Worm (Caenorhabditis elegans) whole organism, L4 larva: Measurements from ENCODE around the gene rpn-1.
A peak's percentile ranks its signal among the peaks of the same experiment; 100 is the strongest.

Source experiments
- F26F4.8 ChIP-seq: fragments of 200-800 bp; sonication (Bioruptor generic); conservative IDR thresholded peaks from 2 replicates; pipeline ENCODE4 v1.3.6; 2022; ENCODE audit warnings: missing genetic modification characterization, missing compliant biosample characterization
- F37D6.2 ChIP-seq: sonication (generic microtip); optimal IDR thresholded peaks from 2 replicates; lab custom pipeline; 2016; ENCODE audit warnings: mild to moderate bottlenecking, missing genetic modification characterization, missing compliant biosample characterization
- F44E2.7 ChIP-seq: fragments of 200-800 bp; sonication (Bioruptor generic); IDR thresholded peaks from 2 replicates; pipeline ENCODE4 v2.1.2; 2022; ENCODE audit warnings: missing genetic modification characterization, missing compliant biosample characterization
- T26A8.4 ChIP-seq: fragments of 200-800 bp; sonication (Bioruptor generic); IDR thresholded peaks from 2 replicates; pipeline ENCODE4 v1.3.6; 2022; ENCODE audit warnings: missing genetic modification characterization, missing compliant biosample characterization
- Y48G9A.11 ChIP-seq: fragments of 200-800 bp; sonication (Bioruptor generic); IDR thresholded peaks from 2 replicates; pipeline ENCODE4 v1.3.6; 2022; ENCODE audit warnings: missing genetic modification reagents, missing genetic modification characterization, missing compliant biosample characterization
- ZK337.2 ChIP-seq: fragments of 200-800 bp; sonication (Bioruptor generic); IDR thresholded peaks from 2 replicates; pipeline ENCODE4 v1.3.6; 2022; ENCODE audit warnings: missing genetic modification reagents, missing genetic modification characterization, missing compliant biosample characterization
- ZK546.5 ChIP-seq, 2 experiments: sonication (generic microtip); optimal IDR thresholded peaks; 2 replicates each; lab custom pipeline; 2017; ENCODE audit warnings: missing biosample characterization in 2 of 2, missing genetic modification characterization in 2 of 2
- aly-2 ChIP-seq: sonication (generic microtip); optimal IDR thresholded peaks from 2 replicates; lab custom pipeline; 2018; ENCODE audit warnings: missing biosample characterization, missing genetic modification characterization
- ceh-20 ChIP-seq: fragments of 200-800 bp; sonication (Bioruptor generic); IDR thresholded peaks from 2 replicates; pipeline ENCODE4 v1.3.6; 2022; ENCODE audit warnings: missing genetic modification reagents, missing genetic modification characterization, missing compliant biosample characterization
- ceh-28 ChIP-seq: fragments of 150-350 bp; optimal IDR thresholded peaks from 2 replicates; lab custom pipeline; 2014; ENCODE audit warnings: missing biosample characterization, missing genetic modification reagents, missing genetic modification characterization
- ceh-62 ChIP-seq: sonication (generic microtip); optimal IDR thresholded peaks from 2 replicates; lab custom pipeline; 2017; ENCODE audit warnings: missing biosample characterization, missing genetic modification characterization
- cey-2 ChIP-seq: sonication (generic microtip); optimal IDR thresholded peaks from 3 replicates; lab custom pipeline; 2017; ENCODE audit warnings: missing genetic modification characterization, mild to moderate bottlenecking, missing compliant biosample characterization, antibody characterized with exemption, borderline replicate concordance; ENCODE audit not compliant: insufficient read depth
- ctbp-1 ChIP-seq: fragments of 200-800 bp; sonication (Bioruptor generic); IDR thresholded peaks from 2 replicates; pipeline ENCODE4 v1.3.6; 2022; ENCODE audit warnings: missing genetic modification reagents, missing genetic modification characterization, missing compliant biosample characterization
- daf-12 ChIP-seq: fragments of 150-350 bp; optimal IDR thresholded peaks from 2 replicates; lab custom pipeline; 2014; ENCODE audit warnings: missing biosample characterization, missing genetic modification reagents, missing genetic modification characterization
- daf-16 ChIP-seq, 3 experiments: sonication (generic microtip); optimal IDR thresholded peaks; 2 replicates each; lab custom pipeline; 2016 to 2017; ENCODE audit warnings: missing genetic modification characterization in 3 of 3, missing genetic modification reagents in 3 of 3, mild to moderate bottlenecking in 2 of 3, missing compliant biosample characterization in 2 of 3, missing biosample characterization in 1 of 3, moderate library complexity in 1 of 3
- daf-8 ChIP-seq: fragments of 200-800 bp; sonication (Bioruptor generic); IDR thresholded peaks from 2 replicates; pipeline ENCODE4 v1.3.6; 2022; ENCODE audit warnings: missing genetic modification characterization, missing compliant biosample characterization
- dmd-8 ChIP-seq: fragments of 200-800 bp; sonication (Bioruptor generic); IDR thresholded peaks from 2 replicates; pipeline ENCODE4 v1.3.6; 2022; ENCODE audit warnings: missing genetic modification characterization, missing compliant biosample characterization
- duxl-1 ChIP-seq: sonication (generic microtip); optimal IDR thresholded peaks from 2 replicates; lab custom pipeline; 2016; ENCODE audit warnings: mild to moderate bottlenecking, missing genetic modification characterization, moderate library complexity, missing compliant biosample characterization; ENCODE audit not compliant: poor library complexity
- dve-1 ChIP-seq: sonication (generic microtip); optimal IDR thresholded peaks from 2 replicates; lab custom pipeline; 2017; ENCODE audit warnings: antibody characterized with exemption, mild to moderate bottlenecking, missing genetic modification characterization, missing compliant biosample characterization; ENCODE audit not compliant: insufficient read depth
- fkh-10 ChIP-seq: fragments of 150-350 bp; optimal IDR thresholded peaks from 2 replicates; lab custom pipeline; 2014; ENCODE audit warnings: missing biosample characterization, missing genetic modification reagents, missing genetic modification characterization
- hif-1 ChIP-seq, 2 experiments: sonication (generic microtip); optimal IDR thresholded peaks; 2 replicates each; lab custom pipeline; 2016 to 2017; ENCODE audit warnings: missing compliant biosample characterization in 2 of 2, missing genetic modification characterization in 2 of 2, missing genetic modification reagents in 2 of 2, missing genotype in 2 of 2, mild to moderate bottlenecking in 1 of 2
- hlh-11 ChIP-seq: fragments of 200-800 bp; sonication (Bioruptor generic); optimal IDR thresholded peaks from 2 replicates; lab custom pipeline; 2018; ENCODE audit warnings: mild to moderate bottlenecking, missing genetic modification characterization, missing compliant biosample characterization
- hmg-1.1 ChIP-seq: fragments of 200-800 bp; sonication (Bioruptor generic); IDR thresholded peaks from 2 replicates; pipeline ENCODE4 v1.3.6; 2022; ENCODE audit warnings: missing genetic modification reagents, missing genetic modification characterization, missing compliant biosample characterization
- lin-15B ChIP-seq: fragments of 150-350 bp; sonication (generic microtip); optimal IDR thresholded peaks from 3 replicates; lab custom pipeline; 2014; ENCODE audit warnings: missing biosample characterization, missing genetic modification characterization
- lir-3 ChIP-seq: sonication (generic microtip); optimal IDR thresholded peaks from 2 replicates; lab custom pipeline; 2016; ENCODE audit warnings: mild to moderate bottlenecking, missing genetic modification characterization, missing compliant biosample characterization
- lsy-2 ChIP-seq, 2 experiments: fragments of 150-350 bp in 1 of 2; sonication (generic microtip) in 1 of 2; optimal IDR thresholded peaks; 2 replicates each; lab custom pipeline; 2014 to 2017; ENCODE audit warnings: missing biosample characterization in 2 of 2, missing genetic modification characterization in 2 of 2
- mdt-29 ChIP-seq: fragments of 200-800 bp; sonication (Bioruptor generic); IDR thresholded peaks from 2 replicates; pipeline ENCODE4 v1.3.6; 2022; ENCODE audit warnings: missing genetic modification reagents, missing genetic modification characterization, missing compliant biosample characterization
- mep-1 ChIP-seq: fragments of 150-350 bp; sonication (generic microtip); optimal IDR thresholded peaks from 3 replicates; lab custom pipeline; 2014; ENCODE audit warnings: missing biosample characterization, missing genetic modification characterization
- mxl-2 ChIP-seq: fragments of 200-800 bp; sonication (Bioruptor generic); conservative IDR thresholded peaks from 2 replicates; pipeline ENCODE4 v1.3.6; 2022; ENCODE audit warnings: missing genetic modification reagents, missing genetic modification characterization, missing compliant biosample characterization
- nhr-10 ChIP-seq: fragments of 150-350 bp; optimal IDR thresholded peaks from 2 replicates; lab custom pipeline; 2014; ENCODE audit warnings: missing biosample characterization, missing genetic modification characterization
- nhr-102 ChIP-seq: sonication (generic microtip); optimal IDR thresholded peaks from 2 replicates; lab custom pipeline; 2016; ENCODE audit warnings: mild to moderate bottlenecking, missing genetic modification characterization, moderate library complexity, missing compliant biosample characterization
- nhr-11 ChIP-seq: fragments of 150-350 bp; optimal IDR thresholded peaks from 2 replicates; lab custom pipeline; 2014; ENCODE audit warnings: missing biosample characterization, missing genetic modification characterization
- nhr-111 ChIP-seq: fragments of 200-800 bp; sonication (Bioruptor generic); optimal IDR thresholded peaks from 2 replicates; lab custom pipeline; 2018; ENCODE audit warnings: mild to moderate bottlenecking, missing genetic modification characterization, missing compliant biosample characterization
- nhr-42 ChIP-seq: fragments of 200-800 bp; sonication (Bioruptor generic); IDR thresholded peaks from 2 replicates; pipeline ENCODE4 v1.3.6; 2022; ENCODE audit warnings: missing genetic modification characterization, missing compliant biosample characterization
- nhr-48 ChIP-seq: sonication (generic microtip); optimal IDR thresholded peaks from 2 replicates; lab custom pipeline; 2016; ENCODE audit warnings: mild to moderate bottlenecking, missing genetic modification characterization, missing compliant biosample characterization
- nhr-77 ChIP-seq: fragments of 150-350 bp; optimal IDR thresholded peaks from 2 replicates; lab custom pipeline; 2014; ENCODE audit warnings: missing biosample characterization, missing genetic modification characterization
- pha-4 ChIP-seq, 2 experiments: fragments of 150-350 bp in 1 of 2; fragments of 200-800 bp in 1 of 2; sonication (Bioruptor generic) in 1 of 2; IDR thresholded peaks in 1 of 2; optimal IDR thresholded peaks in 1 of 2; 2 replicates each; pipeline versions ENCODE4 v1.3.6 to Lab custom; 2014 to 2022; ENCODE audit warnings: missing genetic modification characterization in 2 of 2, missing genetic modification reagents in 2 of 2, missing biosample characterization in 1 of 2, missing compliant biosample characterization in 1 of 2
- rbr-2 ChIP-seq: sonication (generic microtip); optimal IDR thresholded peaks from 2 replicates; lab custom pipeline; 2016; ENCODE audit warnings: missing genotype, missing genetic modification characterization, missing compliant biosample characterization
- saeg-2 ChIP-seq: fragments of 200-800 bp; sonication (Bioruptor generic); IDR thresholded peaks from 2 replicates; pipeline ENCODE4 v1.3.6; 2022; ENCODE audit warnings: missing genetic modification reagents, missing genetic modification characterization, missing compliant biosample characterization
- sdz-12 ChIP-seq: fragments of 200-800 bp; sonication (Bioruptor generic); optimal IDR thresholded peaks from 2 replicates; lab custom pipeline; 2018; ENCODE audit warnings: mild to moderate bottlenecking, missing genetic modification characterization, missing compliant biosample characterization
- set-16 ChIP-seq: fragments of 200-800 bp; sonication (Bioruptor generic); IDR thresholded peaks from 2 replicates; pipeline ENCODE4 v1.3.6; 2022; ENCODE audit warnings: missing genetic modification reagents, missing genetic modification characterization, missing compliant biosample characterization
- snpc-1.2 ChIP-seq: fragments of 200-800 bp; sonication (Bioruptor generic); IDR thresholded peaks from 2 replicates; pipeline ENCODE4 v1.3.6; 2022; ENCODE audit warnings: missing genetic modification reagents, missing genetic modification characterization, missing compliant biosample characterization
- spr-1 ChIP-seq: sonication (generic microtip); optimal IDR thresholded peaks from 2 replicates; lab custom pipeline; 2016; ENCODE audit warnings: mild to moderate bottlenecking, missing genetic modification characterization, missing compliant biosample characterization
- spr-3 ChIP-seq: fragments of 200-800 bp; sonication (Bioruptor generic); optimal IDR thresholded peaks from 2 replicates; lab custom pipeline; 2018; ENCODE audit warnings: mild to moderate bottlenecking, missing genetic modification characterization, missing compliant biosample characterization
- unc-62 ChIP-seq, 3 experiments: fragments of 150-350 bp in 1 of 3; sonication (generic microtip); optimal IDR thresholded peaks in 2 of 3; peaks in 1 of 3; 1 replicate in 1 of 3; 2 replicates in 2 of 3; lab custom pipeline; 2014 to 2017; ENCODE audit warnings: missing biosample characterization in 3 of 3, missing genetic modification characterization in 3 of 3, missing genetic modification reagents in 3 of 3, missing genotype in 1 of 3
- zag-1 ChIP-seq: fragments of 150-350 bp; optimal IDR thresholded peaks from 2 replicates; lab custom pipeline; 2014; ENCODE audit warnings: missing biosample characterization, missing genetic modification characterization
- zfp-2 ChIP-seq: sonication (generic microtip); optimal IDR thresholded peaks from 2 replicates; lab custom pipeline; 2016; ENCODE audit warnings: mild to moderate bottlenecking, missing genetic modification characterization, missing compliant biosample characterization
- zip-2 ChIP-seq: fragments of 150-350 bp; optimal IDR thresholded peaks from 2 replicates; lab custom pipeline; 2014; ENCODE audit warnings: missing biosample characterization, missing genetic modification characterization
- ztf-7 ChIP-seq: fragments of 150-350 bp; optimal IDR thresholded peaks from 2 replicates; lab custom pipeline; 2014; ENCODE audit warnings: missing biosample characterization, missing genetic modification characterization

The rpn-1 gene

ce11 chrIV:6881183-6881582 lies 28.5 kb downstream of the rpn-1 start (continued):
- TF ChIP-seq nhr-111 (no peak), ceh-28 (tag; lab: Kevin White, UChicago) (no peak), nhr-11 (tag; lab: Kevin White, UChicago) (peak; percentile 55), nhr-42 (GFP tag; lab: Robert Waterston, UW) (no peak), spr-3 (GFP tag; lab: Kevin White, UChicago) (no peak), F26F4.8 (GFP tag; lab: Robert Waterston, UW) (no peak), mep-1 (tag; lab: Kevin White, UChicago) (peak; percentile 69), ceh-20 (GFP tag; lab: Robert Waterston, UW) (0 out of 2 replicates have a peak, but pooled peaks have one; percentile 63), daf-16 (GFP tag; optimal IDR thresholded peaks at IDR 0.05; lab: Kevin White, UChicago) (peak in 1 of 2 experiments; percentile 54), daf-16 (tag; optimal IDR thresholded peaks at IDR 0.05; lab: Kevin White, UChicago) (no peak), lir-3 (no peak), set-16 (GFP tag; lab: Robert Waterston, UW) (no peak), ceh-62 (tag; lab: Kevin White, UChicago) (no peak), hmg-1.1 (GFP tag; lab: Robert Waterston, UW) (peak; percentile 48; the same call in 1 of the 2 replicates), mxl-2 (GFP tag; lab: Robert Waterston, UW) (peak; percentile 85), nhr-10 (tag; lab: Kevin White, UChicago) (no peak), nhr-102 (tag; lab: Kevin White, UChicago) (no peak), daf-12 (tag; lab: Kevin White, UChicago) (no peak), pha-4 (GFP tag; IDR thresholded peaks at IDR 0.05; lab: Robert Waterston, UW) (peak; percentile 7; the same call in 1 of the 2 replicates), pha-4 (tag; optimal IDR thresholded peaks at IDR 0.05; lab: Kevin White, UChicago) (peak; percentile 38), nhr-48 (tag; lab: Kevin White, UChicago) (peak; percentile 98), cey-2 (tag; lab: Kevin White, UChicago) (no peak), dmd-8 (GFP tag; lab: Robert Waterston, UW) (no peak), fkh-10 (GFP tag; lab: Kevin White, UChicago) (peak; percentile 14), T26A8.4 (no peak), Y48G9A.11 (no peak), ctbp-1 (peak; percentile 36; the same call in 1 of the 2 replicates), aly-2 (no peak), snpc-1.2 (GFP tag; lab: Robert Waterston, UW) (no peak), daf-8 (no peak), ztf-7 (tag; lab: Kevin White, UChicago) (no peak), rbr-2 (tag; lab: Kevin White, UChicago) (peak; percentile 66), lsy-2 (tag; optimal IDR thresholded peaks at IDR 0.05; lab: Kevin White, UChicago) (peak; percentile 49 to 73), spr-1 (tag; lab: Kevin White, UChicago) (no peak), F44E2.7 (GFP tag; lab: Robert Waterston, UW) (no peak), ZK337.2 (GFP tag; lab: Robert Waterston, UW) (no peak), zip-2 (no peak), zag-1 (tag; lab: Kevin White, UChicago) (no peak), nhr-77 (tag; lab: Kevin White, UChicago) (no peak), saeg-2 (GFP tag; lab: Robert Waterston, UW) (no peak), unc-62 (GFP tag; optimal IDR thresholded peaks at IDR 0.05 in 1 of 2; lab: Kevin White, UChicago) (no peak), unc-62 (tag; optimal IDR thresholded peaks at IDR 0.05; lab: Kevin White, UChicago) (no peak), dve-1 (peak; percentile 12), lin-15B (tag; lab: Kevin White, UChicago) (no peak), duxl-1 (tag; lab: Kevin White, UChicago) (no peak), hif-1 (tag; optimal IDR thresholded peaks at IDR 0.05; lab: Kevin White, UChicago) (peak in 1 of 2 experiments; percentile 60), mdt-29 (GFP tag; lab: Robert Waterston, UW) (no peak), ZK546.5 (tag; optimal IDR thresholded peaks at IDR 0.05; lab: Kevin White, UChicago) (no peak), hlh-11 (tag; lab: Kevin White, UChicago) (peak; percentile 85), F37D6.2 (tag; lab: Kevin White, UChicago) (peak; percentile 55), zfp-2 (tag; lab: Kevin White, UChicago) (no peak), sdz-12 (no peak)
